Fruit fly (Drosophila melanogaster) whole organism, embryonic: ENCODE data around the gene GstT4.
A peak's percentile ranks its signal among the peaks of the same experiment; 100 is the strongest.

Source experiments
- ATbp ChIP-seq: fragments of 200-800 bp; sonication (Bioruptor generic); optimal IDR thresholded peaks from 2 replicates; lab custom pipeline; 2017; ENCODE audit warnings: missing biosample characterization, mild to moderate bottlenecking, missing genetic modification characterization, missing genetic modification reagents
- Awh ChIP-seq: fragments of 200-800 bp; sonication (Bioruptor generic); IDR thresholded peaks from 2 replicates; pipeline ENCODE4, ENCODE4 v1.3.6; 2022; ENCODE audit warnings: missing biosample characterization, missing genetic modification characterization
- Blimp-1 ChIP-seq: fragments of 200-800 bp; sonication (Bioruptor generic); optimal IDR thresholded peaks from 3 replicates; lab custom pipeline; 2018; ENCODE audit warnings: missing biosample characterization, missing genetic modification characterization, mild to moderate bottlenecking, moderate library complexity, missing genetic modification reagents
- CG10209 ChIP-seq: fragments of 200-800 bp; sonication (Bioruptor generic); optimal IDR thresholded peaks from 3 replicates; lab custom pipeline; 2017; ENCODE audit warnings: missing biosample characterization, mild to moderate bottlenecking, missing genetic modification characterization, missing genetic modification reagents
- CG10267 ChIP-seq: fragments of 200-800 bp; sonication (Bioruptor generic); optimal IDR thresholded peaks from 2 replicates; lab custom pipeline; 2018; ENCODE audit warnings: missing biosample characterization, mild to moderate bottlenecking, missing genetic modification characterization, moderate library complexity
- CG11456 ChIP-seq: fragments of 200-800 bp; sonication (Bioruptor generic); IDR thresholded peaks from 3 replicates; pipeline ENCODE4 v1.3.6; 2022; ENCODE audit warnings: missing biosample characterization, missing genetic modification characterization
- CG12769 ChIP-seq: fragments of 200-800 bp; sonication (Bioruptor generic); optimal IDR thresholded peaks from 2 replicates; lab custom pipeline; 2019; ENCODE audit warnings: missing biosample characterization, mild to moderate bottlenecking, missing genetic modification characterization, moderate library complexity
- CG14667 ChIP-seq: fragments of 200-800 bp; sonication (Bioruptor generic); IDR thresholded peaks from 2 replicates; pipeline ENCODE4 v1.3.6; 2022; ENCODE audit warnings: missing biosample characterization, missing genetic modification characterization
- CG16815 ChIP-seq: fragments of 200-800 bp; sonication (Bioruptor generic); optimal IDR thresholded peaks from 3 replicates; lab custom pipeline; 2017; ENCODE audit warnings: missing biosample characterization, mild to moderate bottlenecking, missing genetic modification characterization
- CG17186 ChIP-seq: fragments of 200-800 bp; sonication (Bioruptor generic); optimal IDR thresholded peaks from 3 replicates; lab custom pipeline; 2017; ENCODE audit warnings: missing biosample characterization, missing genetic modification reagents, missing genetic modification characterization
- CG17568 ChIP-seq: fragments of 200-800 bp; sonication (Bioruptor generic); optimal IDR thresholded peaks from 2 replicates; lab custom pipeline; 2018; ENCODE audit warnings: missing biosample characterization, mild to moderate bottlenecking, missing genetic modification characterization, moderate library complexity
- CG17612 ChIP-seq: fragments of 200-800 bp; sonication (Bioruptor generic); IDR thresholded peaks from 2 replicates; pipeline ENCODE4 v1.3.6; 2022; ENCODE audit warnings: missing biosample characterization, missing genetic modification characterization
- CG2678 ChIP-seq: fragments of 200-800 bp; sonication (Bioruptor generic); optimal IDR thresholded peaks from 3 replicates; lab custom pipeline; 2019; ENCODE audit warnings: missing biosample characterization, mild to moderate bottlenecking, missing genetic modification characterization, moderate library complexity
- CG2712 ChIP-seq: fragments of 200-800 bp; optimal IDR thresholded peaks from 3 replicates; lab custom pipeline; 2019; ENCODE audit warnings: missing biosample characterization, mild to moderate bottlenecking, missing genetic modification characterization, moderate library complexity
- CG31388 ChIP-seq: fragments of 200-800 bp; sonication (Bioruptor generic); optimal IDR thresholded peaks from 2 replicates; lab custom pipeline; 2016; ENCODE audit warnings: missing biosample characterization, missing genetic modification characterization
- CG5180 ChIP-seq: fragments of 200-800 bp; sonication (Bioruptor generic); optimal IDR thresholded peaks from 3 replicates; lab custom pipeline; 2017; ENCODE audit warnings: missing biosample characterization, missing genetic modification characterization, mild to moderate bottlenecking, moderate library complexity, missing genetic modification reagents
- CG5245 ChIP-seq: fragments of 200-800 bp; sonication (Bioruptor generic); optimal IDR thresholded peaks from 3 replicates; lab custom pipeline; 2016; ENCODE audit warnings: missing biosample characterization, missing genetic modification characterization
- CG7839 ChIP-seq: fragments of 200-800 bp; sonication (Bioruptor generic); optimal IDR thresholded peaks from 3 replicates; lab custom pipeline; 2018; ENCODE audit warnings: missing biosample characterization, mild to moderate bottlenecking, missing genetic modification characterization, moderate library complexity
- D19B ChIP-seq: fragments of 200-800 bp; sonication (Bioruptor generic); optimal IDR thresholded peaks from 2 replicates; lab custom pipeline; 2017; ENCODE audit warnings: missing biosample characterization, mild to moderate bottlenecking, missing genetic modification characterization
- Dek ChIP-seq: fragments of 200-800 bp; sonication (Bioruptor generic); optimal IDR thresholded peaks from 3 replicates; lab custom pipeline; 2019; ENCODE audit warnings: missing biosample characterization, mild to moderate bottlenecking, missing genetic modification characterization, moderate library complexity
- Dp ChIP-seq: fragments of 200-800 bp; sonication (Bioruptor generic); optimal IDR thresholded peaks from 2 replicates; lab custom pipeline; 2018; ENCODE audit warnings: missing biosample characterization, mild to moderate bottlenecking, missing genetic modification characterization, moderate library complexity
- Dref ChIP-seq: fragments of 200-800 bp; sonication (Bioruptor generic); IDR thresholded peaks from 2 replicates; pipeline ENCODE4 v1.3.6; 2022; ENCODE audit warnings: missing biosample characterization, missing genetic modification characterization
- ERR ChIP-seq: fragments of 200-800 bp; sonication (Bioruptor generic); optimal IDR thresholded peaks from 2 replicates; lab custom pipeline; 2016; ENCODE audit warnings: missing biosample characterization, missing genetic modification characterization
- Hand ChIP-seq: fragments of 200-800 bp; sonication (Bioruptor generic); optimal IDR thresholded peaks from 2 replicates; lab custom pipeline; 2017; ENCODE audit warnings: mild to moderate bottlenecking, missing biosample characterization, missing genetic modification reagents, missing genetic modification characterization
- Hr39 ChIP-seq: fragments of >200 bp; optimal IDR thresholded peaks from 2 replicates; lab custom pipeline; 2017
- Neu2 ChIP-seq: fragments of 200-800 bp; sonication (Bioruptor generic); optimal IDR thresholded peaks from 3 replicates; lab custom pipeline; 2016; ENCODE audit warnings: missing biosample characterization, missing genetic modification characterization, borderline replicate concordance
- Poxn ChIP-seq: fragments of 200-800 bp; sonication (Bioruptor generic); IDR thresholded peaks from 2 replicates; pipeline ENCODE4 v1.3.6; 2022; ENCODE audit warnings: missing biosample characterization, missing genetic modification characterization
- Scr ChIP-seq: fragments of 200-800 bp; sonication (Bioruptor generic); IDR thresholded peaks from 2 replicates; pipeline ENCODE4 v1.3.6; 2022; ENCODE audit warnings: missing biosample characterization, missing genetic modification characterization; ENCODE audit not compliant: partially characterized antibody
- Ssrp ChIP-seq: fragments of 200-800 bp; sonication (Bioruptor generic); optimal IDR thresholded peaks from 2 replicates; lab custom pipeline; 2018; ENCODE audit warnings: missing biosample characterization, mild to moderate bottlenecking, missing genetic modification characterization, moderate library complexity
- aop ChIP-seq: fragments of 200-800 bp; sonication (Bioruptor generic); IDR thresholded peaks from 2 replicates; pipeline ENCODE4 v1.3.6; 2022; ENCODE audit warnings: missing biosample characterization, missing genetic modification characterization
- ap ChIP-seq: fragments of 200-800 bp; sonication (Bioruptor generic); IDR thresholded peaks from 2 replicates; pipeline ENCODE4 v1.3.6; 2022; ENCODE audit warnings: missing biosample characterization, missing genetic modification characterization
- croc ChIP-seq: fragments of 200-800 bp; sonication (Bioruptor generic); conservative IDR thresholded peaks from 3 replicates; pipeline ENCODE4 v1.3.6; 2022; ENCODE audit warnings: missing biosample characterization, missing genetic modification characterization
- cwo ChIP-seq: fragments of 200-800 bp; sonication (Bioruptor generic); optimal IDR thresholded peaks from 3 replicates; lab custom pipeline; 2017; ENCODE audit warnings: missing biosample characterization, missing genetic modification characterization, mild to moderate bottlenecking, moderate library complexity, missing genetic modification reagents
- da ChIP-seq: fragments of 200-800 bp; sonication (Bioruptor generic); optimal IDR thresholded peaks from 2 replicates; lab custom pipeline; 2016; ENCODE audit warnings: missing biosample characterization, missing genetic modification characterization
- dati ChIP-seq: fragments of 200-800 bp; sonication (Bioruptor generic); IDR thresholded peaks from 2 replicates; pipeline ENCODE4 v1.3.6; 2022; ENCODE audit warnings: missing biosample characterization, missing genetic modification characterization
- dimm ChIP-seq: fragments of 200-800 bp; sonication (Bioruptor generic); IDR thresholded peaks from 2 replicates; pipeline ENCODE4 v1.3.6; 2022; ENCODE audit warnings: missing biosample characterization, missing genetic modification characterization
- dmrt99B ChIP-seq: fragments of 200-800 bp; sonication (Bioruptor generic); optimal IDR thresholded peaks from 2 replicates; lab custom pipeline; 2018; ENCODE audit warnings: missing biosample characterization, mild to moderate bottlenecking, missing genetic modification characterization, moderate library complexity
- gcm ChIP-seq: fragments of 200-800 bp; sonication (Bioruptor generic); optimal IDR thresholded peaks from 2 replicates; lab custom pipeline; 2019; ENCODE audit warnings: missing biosample characterization, mild to moderate bottlenecking, missing genetic modification characterization, moderate library complexity
- gt ChIP-seq: fragments of 200-800 bp; sonication (Bioruptor generic); IDR thresholded peaks from 2 replicates; pipeline ENCODE4 v1.3.6; 2022; ENCODE audit warnings: missing biosample characterization, missing genetic modification characterization
- hth ChIP-seq: fragments of >200 bp; optimal IDR thresholded peaks from 2 replicates; lab custom pipeline; 2017; ENCODE audit warnings: inconsistent platforms
- jigr1 ChIP-seq: fragments of 200-800 bp; sonication (Bioruptor generic); IDR thresholded peaks from 3 replicates; pipeline ENCODE4 v1.3.6; 2022; ENCODE audit warnings: missing biosample characterization, missing genetic modification characterization
- kni ChIP-seq: fragments of 200-800 bp; sonication (Bioruptor generic); optimal IDR thresholded peaks from 3 replicates; lab custom pipeline; 2017; ENCODE audit warnings: mild to moderate bottlenecking, missing biosample characterization, missing genetic modification reagents, missing genetic modification characterization
- lab ChIP-seq: fragments of 200-800 bp; sonication (Bioruptor generic); optimal IDR thresholded peaks from 3 replicates; lab custom pipeline; 2017; ENCODE audit warnings: missing biosample characterization, missing genetic modification characterization, mild to moderate bottlenecking, moderate library complexity, missing genetic modification reagents
- luna ChIP-seq: fragments of 200-800 bp; sonication (Bioruptor generic); optimal IDR thresholded peaks from 2 replicates; lab custom pipeline; 2016; ENCODE audit warnings: missing biosample characterization, missing genetic modification characterization
- mirr ChIP-seq: fragments of 200-800 bp; sonication (Bioruptor generic); optimal IDR thresholded peaks from 3 replicates; lab custom pipeline; 2018; ENCODE audit warnings: missing biosample characterization, mild to moderate bottlenecking, missing genetic modification characterization
- onecut ChIP-seq: fragments of 200-800 bp; sonication (Bioruptor generic); IDR thresholded peaks from 2 replicates; pipeline ENCODE4 v1.3.6; 2022; ENCODE audit warnings: missing biosample characterization, missing genetic modification characterization
- psq ChIP-seq: fragments of 200-800 bp; sonication (Bioruptor generic); optimal IDR thresholded peaks from 2 replicates; lab custom pipeline; 2017; ENCODE audit warnings: missing biosample characterization, missing genetic modification characterization
- sna ChIP-seq: fragments of 200-800 bp; sonication (Bioruptor generic); IDR thresholded peaks from 2 replicates; pipeline ENCODE4 v1.3.6; 2022; ENCODE audit warnings: missing biosample characterization, missing genetic modification characterization; ENCODE audit not compliant: partially characterized antibody
- sr ChIP-seq: fragments of 200-800 bp; sonication (Bioruptor generic); IDR thresholded peaks from 3 replicates; pipeline ENCODE4 v1.3.6; 2022; ENCODE audit warnings: missing biosample characterization, missing genetic modification characterization
- tll ChIP-seq, 2 experiments: fragments of 200-800 bp in 1 of 2; fragments of >200 bp in 1 of 2; sonication (Bioruptor generic) in 1 of 2; optimal IDR thresholded peaks; 2 replicates each; lab custom pipeline; 2017 to 2019; ENCODE audit warnings: missing biosample characterization in 2 of 2, missing genetic modification characterization in 2 of 2, mild to moderate bottlenecking in 1 of 2, moderate library complexity in 1 of 2
- trem ChIP-seq: fragments of 200-800 bp; optimal IDR thresholded peaks from 3 replicates; lab custom pipeline; 2019; ENCODE audit warnings: missing biosample characterization, mild to moderate bottlenecking, missing genetic modification characterization, moderate library complexity

Gene GstT4

DNA sequence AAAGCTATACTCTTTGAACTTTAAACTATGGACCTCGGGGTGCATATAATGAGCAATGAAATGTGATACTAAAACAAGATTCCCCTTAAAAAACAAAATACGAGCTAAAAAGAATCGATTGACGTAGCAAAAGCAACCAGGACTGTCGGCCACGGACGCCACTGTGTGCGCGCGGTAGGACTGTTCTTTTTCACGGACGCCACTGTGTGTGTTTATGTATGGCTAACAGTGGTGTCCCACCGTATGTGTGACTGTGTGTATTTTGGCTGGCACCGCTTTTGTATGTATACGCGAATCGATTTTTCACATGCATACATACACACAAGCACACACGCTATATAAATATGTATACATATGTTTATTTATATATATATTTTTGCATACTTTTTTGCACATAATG, 20.8 kb upstream of the GstT4 start (continued):
- peak; percentile 37; the same call in 1 of the 2 replicates for TF ChIP-seq Dref (GFP tag; lab: Robert Waterston, UW)
- no peak for TF ChIP-seq tll (GFP tag; optimal IDR thresholded peaks at IDR 0.05; lab: Kevin White, UChicago)
- no peak for TF ChIP-seq CG16815 (GFP tag; lab: Kevin White, UChicago)
- TF ChIP-seq CG10267 = peak; percentile 19
- no peak for TF ChIP-seq Poxn
- peak; percentile 70 for TF ChIP-seq CG12769 (tag; lab: Kevin White, UChicago)
- TF ChIP-seq trem (tag; lab: Kevin White, UChicago) = no peak
- peak; percentile 36 for TF ChIP-seq CG7839 (tag; lab: Kevin White, UChicago)
- TF ChIP-seq CG5180 (GFP tag; lab: Kevin White, UChicago) = peak; percentile 12
- peak; percentile 29 for TF ChIP-seq ATbp
- peak; percentile 40 for TF ChIP-seq cwo (GFP tag; lab: Kevin White, UChicago)
- TF ChIP-seq Hand = no peak
- TF ChIP-seq Scr (GFP tag; lab: Robert Waterston, UW) = no peak
- no peak for TF ChIP-seq aop (GFP tag; lab: Robert Waterston, UW)
- TF ChIP-seq Hr39 (lab: Kevin White, UChicago) = no peak
- no peak for TF ChIP-seq CG17186
- TF ChIP-seq mirr = peak; percentile 62
- TF ChIP-seq CG2712 (tag; lab: Kevin White, UChicago) = peak; percentile 31
- TF ChIP-seq Dp (GFP tag; lab: Kevin White, UChicago) = peak; percentile 9
- TF ChIP-seq CG31388 (GFP tag; lab: Kevin White, UChicago) = no peak
- TF ChIP-seq ap (GFP tag; lab: Robert Waterston, UW) = 0 out of 2 replicates have a peak, but pooled peaks have one; percentile 9
- TF ChIP-seq da = no peak
- TF ChIP-seq Blimp-1 = peak; percentile 20
- peak; percentile 68; the same call in 2 of the 3 replicates for TF ChIP-seq CG11456 (GFP tag; lab: Robert Waterston, UW)
- no peak for TF ChIP-seq hth (lab: Kevin White, UChicago)
- peak; percentile 44 for TF ChIP-seq dmrt99B
- TF ChIP-seq ERR (GFP tag; lab: Kevin White, UChicago) = peak; percentile 55
- peak; percentile 30; the same call in 1 of the 2 replicates for TF ChIP-seq CG14667 (GFP tag; lab: Robert Waterston, UW)
- TF ChIP-seq D19B (GFP tag; lab: Kevin White, UChicago) = no peak
- peak; percentile 51 for TF ChIP-seq Dek (tag; lab: Kevin White, UChicago)
- TF ChIP-seq sr (GFP tag; lab: Robert Waterston, UW) = no peak
- no peak for TF ChIP-seq kni (GFP tag; lab: Kevin White, UChicago)
- peak; percentile 27 for TF ChIP-seq CG10209 (GFP tag; lab: Kevin White, UChicago)
- TF ChIP-seq luna (GFP tag; lab: Kevin White, UChicago) = no peak
- peak; percentile 39 for TF ChIP-seq CG2678
- peak; percentile 99 for TF ChIP-seq onecut (GFP tag; lab: Robert Waterston, UW)
- no peak for TF ChIP-seq gcm
- no peak for TF ChIP-seq psq
- no peak for TF ChIP-seq Awh
- TF ChIP-seq dimm (GFP tag; lab: Robert Waterston, UW) = no peak
- no peak for TF ChIP-seq sna (GFP tag; lab: Robert Waterston, UW)
- peak; percentile 37 for TF ChIP-seq CG5245 (GFP tag; lab: Kevin White, UChicago)
- TF ChIP-seq croc (GFP tag; lab: Robert Waterston, UW) = no peak
- no peak for TF ChIP-seq Neu2 (GFP tag; lab: Kevin White, UChicago)
- peak; percentile 24 for TF ChIP-seq CG17568 (GFP tag; lab: Kevin White, UChicago)
- no peak for TF ChIP-seq CG17612
- no peak for TF ChIP-seq Ssrp
- peak; percentile 70 for TF ChIP-seq lab
- 0 out of 2 replicates have a peak, but pooled peaks have one; percentile 45 for TF ChIP-seq dati (GFP tag; lab: Robert Waterston, UW)
- no peak for TF ChIP-seq gt (GFP tag; lab: Robert Waterston, UW)
- no peak for TF ChIP-seq jigr1 (GFP tag; lab: Robert Waterston, UW)
